Worm (Caenorhabditis elegans) whole organism, L3 larva: ENCODE results near the gene T06D4.6.

Experiments
- ZK546.5 ChIP-seq: sonication (generic microtip); optimal IDR thresholded peaks from 2 replicates; lab custom pipeline; 2017; ENCODE audit warnings: missing biosample characterization, missing genetic modification characterization
- aly-2 ChIP-seq: fragments of 150-350 bp; optimal IDR thresholded peaks from 2 replicates; lab custom pipeline; 2014; ENCODE audit warnings: missing biosample characterization, missing genetic modification characterization
- ceh-16 ChIP-seq: sonication (generic microtip); optimal IDR thresholded peaks from 2 replicates; lab custom pipeline; 2017; ENCODE audit warnings: missing biosample characterization, missing genetic modification characterization
- ceh-28 ChIP-seq: fragments of 150-350 bp; optimal IDR thresholded peaks from 2 replicates; lab custom pipeline; 2014; ENCODE audit warnings: missing biosample characterization, missing genetic modification reagents, missing genetic modification characterization
- ceh-9 ChIP-seq: sonication (generic microtip); optimal IDR thresholded peaks from 2 replicates; lab custom pipeline; 2018; ENCODE audit warnings: missing biosample characterization, missing genetic modification characterization
- daf-12 ChIP-seq: fragments of 150-350 bp; optimal IDR thresholded peaks from 2 replicates; lab custom pipeline; 2014; ENCODE audit warnings: missing biosample characterization, missing genetic modification reagents, missing genetic modification characterization
- egl-27 ChIP-seq: sonication (generic microtip); optimal IDR thresholded peaks from 4 replicates; lab custom pipeline; 2017; ENCODE audit warnings: missing biosample characterization, missing genetic modification reagents, missing genetic modification characterization
- egl-5 ChIP-seq: fragments of 150-350 bp; optimal IDR thresholded peaks from 2 replicates; lab custom pipeline; 2017; ENCODE audit warnings: missing biosample characterization, missing genetic modification reagents, missing genetic modification characterization, inconsistent platforms
- elt-3 ChIP-seq, 3 experiments: fragments of 150-350 bp in 1 of 3; sonication (generic microtip) in 2 of 3; optimal IDR thresholded peaks; 2 replicates in 2 of 3; 4 replicates in 1 of 3; lab custom pipeline; 2014 to 2017; ENCODE audit warnings: missing biosample characterization in 3 of 3, missing genetic modification characterization in 3 of 3
- eor-1 ChIP-seq, 2 experiments: fragments of 150-350 bp; optimal IDR thresholded peaks; 2 replicates each; lab custom pipeline; 2014 to 2018; ENCODE audit warnings: missing biosample characterization in 2 of 2, missing genetic modification characterization in 2 of 2
- fkh-2 ChIP-seq: fragments of 150-350 bp; optimal IDR thresholded peaks from 2 replicates; lab custom pipeline; 2014; ENCODE audit warnings: missing biosample characterization, missing genetic modification reagents, missing genetic modification characterization
- fos-1 ChIP-seq: fragments of 150-350 bp; optimal IDR thresholded peaks from 2 replicates; lab custom pipeline; 2014; ENCODE audit warnings: missing biosample characterization, missing genetic modification characterization
- hmg-11 ChIP-seq: sonication (generic microtip); optimal IDR thresholded peaks from 2 replicates; lab custom pipeline; 2016; ENCODE audit warnings: missing genetic modification characterization, missing compliant biosample characterization
- jun-1 ChIP-seq: fragments of 150-350 bp; optimal IDR thresholded peaks from 2 replicates; lab custom pipeline; 2014; ENCODE audit warnings: missing biosample characterization, missing genetic modification reagents, missing genetic modification characterization
- lsy-12 ChIP-seq: sonication (generic microtip); optimal IDR thresholded peaks from 2 replicates; lab custom pipeline; 2016; ENCODE audit warnings: mild to moderate bottlenecking, missing genetic modification characterization, missing compliant biosample characterization
- mdl-1 ChIP-seq: fragments of 150-350 bp; optimal IDR thresholded peaks from 2 replicates; lab custom pipeline; 2014; ENCODE audit warnings: missing biosample characterization, missing genetic modification characterization
- mml-1 ChIP-seq: fragments of 150-350 bp; sonication (generic microtip); optimal IDR thresholded peaks from 3 replicates; lab custom pipeline; 2014; ENCODE audit warnings: missing biosample characterization, missing genetic modification characterization
- nfya-1 ChIP-seq: sonication (generic microtip); optimal IDR thresholded peaks from 2 replicates; lab custom pipeline; 2017; ENCODE audit warnings: missing genetic modification characterization, mild to moderate bottlenecking, missing compliant biosample characterization, antibody characterized with exemption, moderate library complexity; ENCODE audit not compliant: insufficient read depth
- nhr-11 ChIP-seq: fragments of 150-350 bp; optimal IDR thresholded peaks from 2 replicates; lab custom pipeline; 2014; ENCODE audit warnings: missing biosample characterization, missing genetic modification characterization
- nhr-237 ChIP-seq: fragments of 150-350 bp; optimal IDR thresholded peaks from 2 replicates; lab custom pipeline; 2014; ENCODE audit warnings: missing biosample characterization, missing genetic modification characterization
- nhr-25 ChIP-seq: sonication (generic microtip); optimal IDR thresholded peaks from 2 replicates; lab custom pipeline; 2017; ENCODE audit warnings: missing biosample characterization, missing genetic modification characterization
- nhr-43 ChIP-seq: sonication (generic microtip); optimal IDR thresholded peaks from 2 replicates; lab custom pipeline; 2016; ENCODE audit warnings: mild to moderate bottlenecking, missing genetic modification characterization, missing compliant biosample characterization; ENCODE audit not compliant: poor library complexity, severe bottlenecking
- nhr-67 ChIP-seq: fragments of 150-350 bp; optimal IDR thresholded peaks from 2 replicates; lab custom pipeline; 2014; ENCODE audit warnings: missing biosample characterization, missing genetic modification characterization
- nhr-76 ChIP-seq: fragments of 150-350 bp; sonication (generic microtip); optimal IDR thresholded peaks from 5 replicates; lab custom pipeline; 2014; ENCODE audit warnings: missing biosample characterization, missing genetic modification characterization
- nhr-77 ChIP-seq: fragments of 150-350 bp; optimal IDR thresholded peaks from 2 replicates; lab custom pipeline; 2014; ENCODE audit warnings: missing biosample characterization, missing genetic modification characterization
- pha-4 ChIP-seq: fragments of 150-350 bp; optimal IDR thresholded peaks from 2 replicates; lab custom pipeline; 2014; ENCODE audit warnings: missing biosample characterization, missing genetic modification reagents, missing genetic modification characterization
- pqm-1 ChIP-seq: fragments of 150-350 bp; optimal IDR thresholded peaks from 2 replicates; lab custom pipeline; 2017; ENCODE audit warnings: missing biosample characterization, missing genetic modification characterization, inconsistent platforms
- sea-2 ChIP-seq: fragments of 150-350 bp; sonication (generic microtip); optimal IDR thresholded peaks from 4 replicates; lab custom pipeline; 2014; ENCODE audit warnings: missing biosample characterization, missing genetic modification reagents, missing genetic modification characterization
- snpc-4 ChIP-seq: fragments of 150-350 bp; optimal IDR thresholded peaks from 2 replicates; lab custom pipeline; 2014; ENCODE audit warnings: missing biosample characterization, missing genetic modification characterization
- tbx-2 ChIP-seq: sonication (generic microtip); optimal IDR thresholded peaks from 2 replicates; lab custom pipeline; 2016; ENCODE audit warnings: mild to moderate bottlenecking, missing genetic modification characterization, missing compliant biosample characterization
- zag-1 ChIP-seq: fragments of 150-350 bp; optimal IDR thresholded peaks from 2 replicates; lab custom pipeline; 2014; ENCODE audit warnings: missing biosample characterization, missing genetic modification characterization
- ztf-11 ChIP-seq: fragments of 150-350 bp; optimal IDR thresholded peaks from 2 replicates; lab custom pipeline; 2014; ENCODE audit warnings: missing biosample characterization, missing genetic modification characterization
- ztf-4 ChIP-seq: fragments of 150-350 bp; optimal IDR thresholded peaks from 2 replicates; lab custom pipeline; 2014; ENCODE audit warnings: missing biosample characterization, missing genetic modification characterization

T06D4.6 gene

ce11 chrII:3349820-3350291, 37.5 kb downstream of the T06D4.6 start, which contains the start of gene F14D2.8:
F14D2.8 (minus strand) TSS chrII:3349870.
- TF ChIP-seq ceh-9 (no peak), lsy-12 (no peak), nhr-67 (tag; lab: Kevin White, UChicago) (no peak), nhr-43 (no peak), aly-2 (tag; lab: Kevin White, UChicago) (no peak), ceh-16 (tag; lab: Kevin White, UChicago) (no peak), mdl-1 (no peak), pqm-1 (tag; lab: Kevin White, UChicago) (no peak), pha-4 (no peak), elt-3 (tag; optimal IDR thresholded peaks at IDR 0.05; lab: Kevin White, UChicago) (no peak), eor-1 (tag; optimal IDR thresholded peaks at IDR 0.05; lab: Kevin White, UChicago) (no peak), ceh-28 (tag; lab: Kevin White, UChicago) (no peak), fkh-2 (no peak), nhr-76 (no peak), ztf-11 (tag; lab: Kevin White, UChicago) (no peak), fos-1 (tag; lab: Kevin White, UChicago) (no peak), nhr-77 (tag; lab: Kevin White, UChicago) (no peak), ZK546.5 (tag; lab: Kevin White, UChicago) (no peak)

ce11 chrII:3347940-3348610, 39.3 kb downstream of the T06D4.6 start, which contains the start of the genes F14D2.14 and bath-29:
F14D2.14 (minus strand) TSS chrII:3347990.
bath-29 (plus strand) TSS chrII:3348560.
- TF ChIP-seq ceh-16 (tag; lab: Kevin White, UChicago) (no peak), tbx-2 (tag; lab: Kevin White, UChicago) (no peak), nfya-1 (tag; lab: Kevin White, UChicago) (no peak), egl-27 (no peak), mml-1 (tag; lab: Kevin White, UChicago) (no peak), ztf-11 (tag; lab: Kevin White, UChicago) (no peak), nhr-67 (tag; lab: Kevin White, UChicago) (no peak), daf-12 (tag; lab: Kevin White, UChicago) (no peak), elt-3 (tag; optimal IDR thresholded peaks at IDR 0.05; lab: Kevin White, UChicago) (no peak)

ce11 chrII:3346328-3346780, 41.0 kb downstream of the T06D4.6 start, which contains the start of gene bath-30:
bath-30 (minus strand) TSS chrII:3346378.
- TF ChIP-seq eor-1 (tag; optimal IDR thresholded peaks at IDR 0.05; lab: Kevin White, UChicago) (no peak), tbx-2 (tag; lab: Kevin White, UChicago) (no peak)

- TF ChIP-seq hmg-11 (tag; lab: Kevin White, UChicago): no peak
- no peak for TF ChIP-seq nhr-43
- TF ChIP-seq lsy-12: no peak
- TF ChIP-seq egl-27: no peak
- no peak for TF ChIP-seq elt-3 (tag; optimal IDR thresholded peaks at IDR 0.05; lab: Kevin White, UChicago)
- no peak for TF ChIP-seq nhr-76
- TF ChIP-seq nhr-25 (tag; lab: Kevin White, UChicago): no peak
- no peak for TF ChIP-seq ceh-16 (tag; lab: Kevin White, UChicago)
- TF ChIP-seq nhr-11 (tag; lab: Kevin White, UChicago): no peak
- TF ChIP-seq nhr-237: no peak
- TF ChIP-seq ceh-9: no peak
Observed at ce11 chrII:3344917-3345316, 42.5 kb downstream of the T06D4.6 start, which contains the start of gene bath-28. bath-28 (minus strand) TSS chrII:3344967.

- no peak for TF ChIP-seq sea-2 (GFP tag; lab: Kevin White, UChicago)
- TF ChIP-seq snpc-4 (tag; lab: Kevin White, UChicago): no peak
- no peak for TF ChIP-seq egl-5 (tag; lab: Kevin White, UChicago)
- no peak for TF ChIP-seq ztf-4 (tag; lab: Kevin White, UChicago)
- TF ChIP-seq eor-1 (tag; optimal IDR thresholded peaks at IDR 0.05; lab: Kevin White, UChicago): no peak
- TF ChIP-seq pqm-1 (tag; lab: Kevin White, UChicago): no peak
- no peak for TF ChIP-seq zag-1 (tag; lab: Kevin White, UChicago)
- TF ChIP-seq nhr-43: no peak
- no peak for TF ChIP-seq ceh-9
- TF ChIP-seq elt-3 (tag; optimal IDR thresholded peaks at IDR 0.05; lab: Kevin White, UChicago): no peak
- no peak for TF ChIP-seq nhr-25 (tag; lab: Kevin White, UChicago)
- TF ChIP-seq jun-1: no peak
Observed at ce11 chrII:3343714-3344113, 43.7 kb downstream of the T06D4.6 start, which contains the start of gene F14D2.15. F14D2.15 (minus strand) TSS chrII:3343814.
